Fruit fly (Drosophila melanogaster): ENCODE measurements around the gene Atf3.

Gene Atf3

DNA sequence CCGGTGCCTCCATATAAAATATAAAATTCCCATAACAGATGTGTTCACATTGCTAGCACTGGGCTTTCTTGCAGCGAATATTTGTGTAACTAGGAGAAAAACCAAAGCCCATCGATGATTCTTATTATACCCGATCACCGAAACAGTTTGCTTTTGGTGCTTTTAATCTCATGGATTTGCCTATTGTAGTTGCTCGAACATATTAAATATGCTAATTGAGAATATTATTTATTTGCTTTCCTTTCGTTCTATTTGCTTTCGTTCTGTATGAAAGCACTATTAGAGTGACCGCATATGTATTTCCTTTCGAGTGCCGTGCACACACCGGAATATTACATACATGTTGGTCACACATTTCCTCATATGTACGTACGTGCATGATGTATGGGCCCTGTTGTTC is 4.4 kb downstream of the Atf3 start:
- peak; percentile 43 for TF ChIP-seq ey (GFP tag; optimal IDR thresholded peaks at IDR 0.05)
- no peak for TF ChIP-seq jim (GFP tag; optimal IDR thresholded peaks at IDR 0.05)
- no peak for TF ChIP-seq dl (GFP tag; optimal IDR thresholded peaks at IDR 0.05; ENCODE audit: insufficient read depth in 1 of 2, partially characterized antibody in 2 of 2)
- TF ChIP-seq fru (GFP tag; optimal IDR thresholded peaks at IDR 0.05), result peak; percentile 64
- no peak for TF ChIP-seq sage (GFP tag; optimal IDR thresholded peaks at IDR 0.05)
- TF ChIP-seq h (GFP tag; optimal IDR thresholded peaks at IDR 0.05), result peak; percentile 51
- TF ChIP-seq br (GFP tag; optimal IDR thresholded peaks at IDR 0.05), result peak; percentile 51
- TF ChIP-seq pan (optimal IDR thresholded peaks at IDR 0.05), result no peak
- peak; percentile 8 for TF ChIP-seq rgr (GFP tag; optimal IDR thresholded peaks at IDR 0.05)
- peak; percentile 26 for TF ChIP-seq OdsH (GFP tag; optimal IDR thresholded peaks at IDR 0.05)
- peak; percentile 78 for TF ChIP-seq HLH106 (tag; optimal IDR thresholded peaks at IDR 0.05)
- peak; percentile 11 for TF ChIP-seq Sp1 (GFP tag; optimal IDR thresholded peaks at IDR 0.05)
- TF ChIP-seq dmrt93B (GFP tag; optimal IDR thresholded peaks at IDR 0.05), result peak; percentile 59
- peak; percentile 9 for TF ChIP-seq woc (GFP tag; optimal IDR thresholded peaks at IDR 0.05)
- TF ChIP-seq psq (GFP tag; optimal IDR thresholded peaks at IDR 0.05), result peak; percentile 25
- peak; percentile 19 for TF ChIP-seq sv (GFP tag; optimal IDR thresholded peaks at IDR 0.05)
- no peak for TF ChIP-seq GATAd (GFP tag; optimal IDR thresholded peaks at IDR 0.05)
- no peak for TF ChIP-seq Hr83 (GFP tag; optimal IDR thresholded peaks at IDR 0.05; ENCODE audit: poor library complexity, severe bottlenecking)
- no peak for TF ChIP-seq Rel (GFP tag; optimal IDR thresholded peaks at IDR 0.05)
- TF ChIP-seq Rel (tag; optimal IDR thresholded peaks at IDR 0.05), result no peak
- no peak for TF ChIP-seq brk (GFP tag; optimal IDR thresholded peaks at IDR 0.05)
- TF ChIP-seq foxo (GFP tag; optimal IDR thresholded peaks at IDR 0.05), result peak in 1 of 2 experiments; percentile 44
- TF ChIP-seq Myc (optimal IDR thresholded peaks at IDR 0.05), result no peak
- no peak for TF ChIP-seq Vsx2 (GFP tag; optimal IDR thresholded peaks at IDR 0.05; ENCODE audit: partially characterized antibody)

DNA sequence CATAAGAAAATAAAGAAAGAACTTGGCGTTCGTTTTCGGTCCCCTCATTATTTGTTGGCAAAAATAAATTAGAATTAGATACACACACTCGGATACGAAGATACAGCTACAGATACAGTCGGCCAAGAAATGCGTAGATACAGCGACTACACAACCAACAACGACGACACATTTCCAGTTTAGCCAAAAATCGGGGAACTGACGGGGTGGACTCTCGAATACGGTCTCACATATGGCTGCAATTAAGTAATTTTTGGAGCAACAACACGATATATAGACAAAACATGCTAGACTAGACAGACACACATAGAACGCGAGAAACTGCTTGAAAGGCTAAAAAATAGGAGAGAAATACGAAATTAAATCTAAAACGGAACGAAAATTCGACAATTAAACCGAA is 4.9 kb downstream of the Atf3 start:
- TF ChIP-seq OdsH (GFP tag; optimal IDR thresholded peaks at IDR 0.05), result no peak
- TF ChIP-seq Dif (GFP tag; optimal IDR thresholded peaks at IDR 0.05; ENCODE audit: partially characterized antibody), result no peak
- TF ChIP-seq Rel (GFP tag; optimal IDR thresholded peaks at IDR 0.05), result no peak
- TF ChIP-seq Rel (tag; optimal IDR thresholded peaks at IDR 0.05), result no peak
- TF ChIP-seq CG32264 (GFP tag; optimal IDR thresholded peaks at IDR 0.05), result no peak
- no peak for TF ChIP-seq Hr83 (GFP tag; optimal IDR thresholded peaks at IDR 0.05; ENCODE audit: poor library complexity, severe bottlenecking)
- no peak for TF ChIP-seq Sp1 (GFP tag; optimal IDR thresholded peaks at IDR 0.05)
- TF ChIP-seq Mio (GFP tag; optimal IDR thresholded peaks at IDR 0.05), result no peak
- TF ChIP-seq br (GFP tag; optimal IDR thresholded peaks at IDR 0.05), result no peak
- no peak for TF ChIP-seq N (GFP tag; optimal IDR thresholded peaks at IDR 0.05)
- TF ChIP-seq h (GFP tag; optimal IDR thresholded peaks at IDR 0.05), result no peak
- no peak for TF ChIP-seq GATAd (GFP tag; optimal IDR thresholded peaks at IDR 0.05)
- no peak for TF ChIP-seq dl (GFP tag; optimal IDR thresholded peaks at IDR 0.05; ENCODE audit: insufficient read depth in 1 of 2, partially characterized antibody in 2 of 2)

DNA sequence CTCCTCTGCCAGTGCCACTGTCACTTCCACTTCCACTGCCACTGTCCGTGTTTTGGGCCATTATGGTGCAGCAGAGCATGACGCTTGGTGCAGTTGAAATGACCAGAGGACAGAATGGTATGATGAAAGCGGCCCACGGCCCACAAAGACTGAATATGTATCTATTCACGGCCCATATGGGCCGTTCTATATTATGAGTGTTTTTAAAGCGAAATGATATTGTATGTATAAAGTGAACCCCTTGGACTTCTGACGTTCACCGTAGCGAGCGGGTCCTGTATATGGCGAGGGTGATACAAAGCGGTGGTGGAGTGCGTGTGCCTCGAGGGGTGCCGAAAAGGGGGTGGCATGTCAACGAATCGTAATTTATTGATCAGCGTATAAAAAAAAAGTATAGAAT is 5.4 kb downstream of the Atf3 start:
- TF ChIP-seq ey (GFP tag; optimal IDR thresholded peaks at IDR 0.05) (peak; percentile 47), dsf (GFP tag; optimal IDR thresholded peaks at IDR 0.05; ENCODE audit: borderline replicate concordance) (no peak), rgr (GFP tag; optimal IDR thresholded peaks at IDR 0.05) (peak; percentile 37), fru (GFP tag; optimal IDR thresholded peaks at IDR 0.05) (peak; percentile 35), sv (GFP tag; optimal IDR thresholded peaks at IDR 0.05) (no peak), HLH106 (tag; optimal IDR thresholded peaks at IDR 0.05) (peak; percentile 25), foxo (GFP tag; optimal IDR thresholded peaks at IDR 0.05) (peak in 1 of 2 experiments; percentile 48), Hnf4 (GFP tag; optimal IDR thresholded peaks at IDR 0.05) (no peak), dl (GFP tag; optimal IDR thresholded peaks at IDR 0.05; ENCODE audit: insufficient read depth in 1 of 2, partially characterized antibody in 2 of 2) (no peak), psq (GFP tag; optimal IDR thresholded peaks at IDR 0.05) (peak; percentile 26), Dfd (GFP tag; optimal IDR thresholded peaks at IDR 0.05) (no peak), pan (optimal IDR thresholded peaks at IDR 0.05) (no peak), h (GFP tag; optimal IDR thresholded peaks at IDR 0.05) (peak; percentile 56), OdsH (GFP tag; optimal IDR thresholded peaks at IDR 0.05) (peak; percentile 10), br (GFP tag; optimal IDR thresholded peaks at IDR 0.05) (peak; percentile 33), lola (GFP tag; optimal IDR thresholded peaks at IDR 0.05) (no peak), woc (GFP tag; optimal IDR thresholded peaks at IDR 0.05) (peak; percentile 7)

DNA sequence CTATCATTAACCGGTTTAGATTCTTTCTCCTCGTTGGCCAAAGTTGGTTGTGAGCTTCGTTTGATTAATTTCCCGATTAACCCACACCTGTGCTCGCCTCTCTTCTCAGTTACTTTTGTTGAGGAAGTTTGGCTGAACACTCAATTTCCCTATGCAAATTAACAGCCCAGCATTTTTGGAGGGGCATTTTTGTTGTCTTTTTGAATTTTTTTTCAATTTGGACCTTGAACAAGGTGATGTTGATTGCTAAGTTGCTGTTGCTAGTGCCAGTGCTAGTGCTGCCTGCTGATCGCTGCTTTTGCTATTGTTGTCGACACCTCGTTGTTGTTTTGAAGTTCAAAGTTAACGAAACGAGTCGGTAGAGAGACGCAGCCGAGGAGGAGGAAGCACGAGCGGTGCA is 7.5 kb downstream of the Atf3 start:
- TF ChIP-seq OdsH (GFP tag; optimal IDR thresholded peaks at IDR 0.05) (no peak), h (GFP tag; optimal IDR thresholded peaks at IDR 0.05) (no peak), psq (GFP tag; optimal IDR thresholded peaks at IDR 0.05) (no peak), ey (GFP tag; optimal IDR thresholded peaks at IDR 0.05) (no peak), sage (GFP tag; optimal IDR thresholded peaks at IDR 0.05) (no peak), GATAd (GFP tag; optimal IDR thresholded peaks at IDR 0.05) (no peak), HLH106 (tag; optimal IDR thresholded peaks at IDR 0.05) (no peak), fru (GFP tag; optimal IDR thresholded peaks at IDR 0.05) (no peak), woc (GFP tag; optimal IDR thresholded peaks at IDR 0.05) (no peak), Dfd (GFP tag; optimal IDR thresholded peaks at IDR 0.05) (no peak), Sp1 (GFP tag; optimal IDR thresholded peaks at IDR 0.05) (no peak), foxo (GFP tag; optimal IDR thresholded peaks at IDR 0.05) (no peak), Hr83 (GFP tag; optimal IDR thresholded peaks at IDR 0.05; ENCODE audit: poor library complexity, severe bottlenecking) (no peak)
